Worm (Caenorhabditis elegans) whole organism, L4 larva: ENCODE results near the gene K10D11.2.

Source experiments
- ZK546.5 ChIP-seq, 2 experiments: sonication (generic microtip); optimal IDR thresholded peaks; 2 replicates each; lab custom pipeline; 2017; ENCODE audit warnings: missing biosample characterization in 2 of 2, missing genetic modification characterization in 2 of 2
- cey-2 ChIP-seq: sonication (generic microtip); optimal IDR thresholded peaks from 3 replicates; lab custom pipeline; 2017; ENCODE audit warnings: missing genetic modification characterization, mild to moderate bottlenecking, missing compliant biosample characterization, antibody characterized with exemption, borderline replicate concordance; ENCODE audit not compliant: insufficient read depth
- dmd-6 ChIP-seq: fragments of 200-800 bp; sonication (Bioruptor generic); IDR thresholded peaks from 2 replicates; pipeline ENCODE4 v1.3.6; 2022; ENCODE audit warnings: missing genetic modification reagents, missing genetic modification characterization, missing compliant biosample characterization
- hif-1 ChIP-seq, 2 experiments: sonication (generic microtip); optimal IDR thresholded peaks; 2 replicates each; lab custom pipeline; 2016 to 2017; ENCODE audit warnings: missing compliant biosample characterization in 2 of 2, missing genetic modification characterization in 2 of 2, missing genetic modification reagents in 2 of 2, missing genotype in 2 of 2, mild to moderate bottlenecking in 1 of 2
- lim-7 ChIP-seq: fragments of 200-800 bp; sonication (Bioruptor generic); IDR thresholded peaks from 2 replicates; pipeline ENCODE4 v1.3.6; 2022; ENCODE audit warnings: missing genetic modification characterization, missing compliant biosample characterization
- nhr-11 ChIP-seq: fragments of 150-350 bp; optimal IDR thresholded peaks from 2 replicates; lab custom pipeline; 2014; ENCODE audit warnings: missing biosample characterization, missing genetic modification characterization
- nhr-237 ChIP-seq: sonication (generic microtip); optimal IDR thresholded peaks from 2 replicates; lab custom pipeline; 2017; ENCODE audit warnings: missing biosample characterization, missing genetic modification characterization
- nhr-77 ChIP-seq: fragments of 150-350 bp; optimal IDR thresholded peaks from 2 replicates; lab custom pipeline; 2014; ENCODE audit warnings: missing biosample characterization, missing genetic modification characterization
- saeg-2 ChIP-seq: fragments of 200-800 bp; sonication (Bioruptor generic); IDR thresholded peaks from 2 replicates; pipeline ENCODE4 v1.3.6; 2022; ENCODE audit warnings: missing genetic modification reagents, missing genetic modification characterization, missing compliant biosample characterization
- snpc-4 ChIP-seq: fragments of 150-350 bp; optimal IDR thresholded peaks from 2 replicates; lab custom pipeline; 2014; ENCODE audit warnings: missing biosample characterization, missing genetic modification characterization

- TF ChIP-seq saeg-2 (GFP tag; lab: Robert Waterston, UW) (no peak), snpc-4 (tag; lab: Kevin White, UChicago) (no peak), cey-2 (tag; lab: Kevin White, UChicago) (no peak), lim-7 (GFP tag; lab: Robert Waterston, UW) (no peak), dmd-6 (GFP tag; lab: Robert Waterston, UW) (no peak), nhr-77 (tag; lab: Kevin White, UChicago) (no peak), nhr-237 (tag; lab: Kevin White, UChicago) (no peak), nhr-11 (tag; lab: Kevin White, UChicago) (no peak), ZK546.5 (tag; optimal IDR thresholded peaks at IDR 0.05; lab: Kevin White, UChicago) (no peak), hif-1 (tag; optimal IDR thresholded peaks at IDR 0.05; lab: Kevin White, UChicago) (no peak)
Observed at ce11 chrIV:13009507-13009906, 30.7 kb downstream of the K10D11.2 start.
